Worm (Caenorhabditis elegans) whole organism, mixed stage, embryonic: ENCODE measurements around the gene B0507.8.
A peak's percentile ranks its signal among the peaks of the same experiment; 100 is the strongest.

ENCODE experiments used
- M03D4.4 ChIP-seq: sonication (generic microtip); optimal IDR thresholded peaks from 2 replicates; lab custom pipeline; 2017; ENCODE audit warnings: mild to moderate bottlenecking, missing genetic modification characterization, missing compliant biosample characterization
- blmp-1 ChIP-seq: fragments of 150-350 bp; optimal IDR thresholded peaks from 2 replicates; lab custom pipeline; 2014; ENCODE audit warnings: missing biosample characterization, missing genetic modification characterization
- ceh-39 ChIP-seq: fragments of 150-350 bp; optimal IDR thresholded peaks from 2 replicates; lab custom pipeline; 2014; ENCODE audit warnings: missing biosample characterization, missing genetic modification characterization
- ceh-43 ChIP-seq: fragments of 200-800 bp; sonication (Bioruptor generic); optimal IDR thresholded peaks from 2 replicates; lab custom pipeline; 2018; ENCODE audit warnings: mild to moderate bottlenecking, missing genetic modification characterization, moderate library complexity, missing compliant biosample characterization
- ceh-83 ChIP-seq: fragments of 200-800 bp; sonication (Bioruptor generic); optimal IDR thresholded peaks from 2 replicates; lab custom pipeline; 2018; ENCODE audit warnings: mild to moderate bottlenecking, missing genetic modification characterization, missing compliant biosample characterization
- ces-1 ChIP-seq: fragments of 150-350 bp; optimal IDR thresholded peaks from 2 replicates; lab custom pipeline; 2014; ENCODE audit warnings: missing biosample characterization, missing genetic modification reagents, missing genetic modification characterization
- cnd-1 ChIP-seq: fragments of 200-800 bp; sonication (Bioruptor generic); optimal IDR thresholded peaks from 2 replicates; lab custom pipeline; 2018; ENCODE audit warnings: mild to moderate bottlenecking, missing genetic modification characterization, missing compliant biosample characterization
- elt-1 ChIP-seq: sonication (generic microtip); optimal IDR thresholded peaks from 2 replicates; lab custom pipeline; 2017; ENCODE audit warnings: missing genetic modification characterization, mild to moderate bottlenecking, missing compliant biosample characterization, antibody characterized with exemption, moderate library complexity, borderline replicate concordance; ENCODE audit not compliant: insufficient read depth
- elt-3 ChIP-seq: fragments of 150-350 bp; optimal IDR thresholded peaks from 2 replicates; lab custom pipeline; 2014; ENCODE audit warnings: missing biosample characterization, missing genetic modification characterization
- flh-1 ChIP-seq: fragments of 200-800 bp; sonication (Bioruptor generic); optimal IDR thresholded peaks from 2 replicates; lab custom pipeline; 2018; ENCODE audit warnings: mild to moderate bottlenecking, missing genetic modification characterization, moderate library complexity, missing compliant biosample characterization
- ham-2 ChIP-seq: fragments of 200-800 bp; sonication (Bioruptor generic); optimal IDR thresholded peaks from 2 replicates; lab custom pipeline; 2018; ENCODE audit warnings: mild to moderate bottlenecking, missing genetic modification characterization, missing compliant biosample characterization
- hlh-1 ChIP-seq: fragments of 150-350 bp; optimal IDR thresholded peaks from 2 replicates; lab custom pipeline; 2014; ENCODE audit warnings: missing biosample characterization, missing genetic modification reagents, missing genetic modification characterization
- lin-13 ChIP-seq: fragments of 150-350 bp; optimal IDR thresholded peaks from 2 replicates; lab custom pipeline; 2014; ENCODE audit warnings: missing biosample characterization, missing genetic modification characterization
- lin-32 ChIP-seq: fragments of 200-800 bp; sonication (Bioruptor generic); optimal IDR thresholded peaks from 2 replicates; lab custom pipeline; 2018; ENCODE audit warnings: mild to moderate bottlenecking, missing genetic modification characterization, missing compliant biosample characterization
- mab-5 ChIP-seq: fragments of 150-350 bp; optimal IDR thresholded peaks from 2 replicates; lab custom pipeline; 2014; ENCODE audit warnings: missing biosample characterization, missing genetic modification characterization
- mls-2 ChIP-seq: sonication (generic microtip); optimal IDR thresholded peaks from 2 replicates; lab custom pipeline; 2016; ENCODE audit warnings: mild to moderate bottlenecking, missing genetic modification characterization, moderate library complexity, missing compliant biosample characterization
- nhr-12 ChIP-seq: fragments of 150-350 bp; optimal IDR thresholded peaks from 2 replicates; lab custom pipeline; 2014; ENCODE audit warnings: missing biosample characterization, missing genetic modification characterization
- nhr-2 ChIP-seq: fragments of 150-350 bp; optimal IDR thresholded peaks from 2 replicates; lab custom pipeline; 2014; ENCODE audit warnings: missing biosample characterization, missing genetic modification characterization
- nhr-237 ChIP-seq: fragments of 150-350 bp; optimal IDR thresholded peaks from 2 replicates; lab custom pipeline; 2014; ENCODE audit warnings: missing biosample characterization, missing genetic modification characterization
- nhr-28 ChIP-seq: fragments of 150-350 bp; optimal IDR thresholded peaks from 2 replicates; lab custom pipeline; 2014; ENCODE audit warnings: missing biosample characterization, missing genetic modification characterization
- nhr-76 ChIP-seq: sonication (generic microtip); optimal IDR thresholded peaks from 2 replicates; lab custom pipeline; 2017; ENCODE audit warnings: missing biosample characterization, missing genetic modification characterization
- sem-2 ChIP-seq: fragments of 200-800 bp; sonication (Bioruptor generic); optimal IDR thresholded peaks from 2 replicates; lab custom pipeline; 2018; ENCODE audit warnings: mild to moderate bottlenecking, missing genetic modification characterization, missing compliant biosample characterization
- snpc-4 ChIP-seq: fragments of 150-350 bp; optimal IDR thresholded peaks from 2 replicates; lab custom pipeline; 2014; ENCODE audit warnings: missing biosample characterization, missing genetic modification characterization
- sptf-1 ChIP-seq: sonication (generic microtip); optimal IDR thresholded peaks from 2 replicates; lab custom pipeline; 2017; ENCODE audit warnings: mild to moderate bottlenecking, missing genetic modification characterization, moderate library complexity, missing compliant biosample characterization
- tbx-8 ChIP-seq: fragments of 200-800 bp; sonication (Bioruptor generic); optimal IDR thresholded peaks from 2 replicates; lab custom pipeline; 2018; ENCODE audit warnings: mild to moderate bottlenecking, missing genetic modification characterization, moderate library complexity, missing compliant biosample characterization
- unc-120 ChIP-seq: sonication (generic microtip); optimal IDR thresholded peaks from 2 replicates; lab custom pipeline; 2017; ENCODE audit warnings: missing genetic modification characterization, missing compliant biosample characterization; ENCODE audit not compliant: poor library complexity, severe bottlenecking
- unc-39 ChIP-seq: fragments of 150-350 bp; optimal IDR thresholded peaks from 2 replicates; lab custom pipeline; 2014; ENCODE audit warnings: missing biosample characterization, missing genetic modification characterization
- unc-62 ChIP-seq: fragments of 150-350 bp; optimal IDR thresholded peaks from 2 replicates; lab custom pipeline; 2014; ENCODE audit warnings: missing biosample characterization, missing genetic modification reagents, missing genetic modification characterization
- zip-8 ChIP-seq: fragments of 150-350 bp; optimal IDR thresholded peaks from 2 replicates; lab custom pipeline; 2014; ENCODE audit warnings: missing biosample characterization, missing genetic modification characterization

Gene B0507.8

ce11 chrV:8776270-8776669 lies 13.5 kb upstream of the B0507.8 start, which contains the start of gene B0507.1:
B0507.1 (plus strand) TSS chrV:8776570.
- TF ChIP-seq nhr-237 (tag; lab: Kevin White, UChicago) (no peak), hlh-1 (no peak), unc-39 (tag; lab: Kevin White, UChicago) (no peak), M03D4.4 (tag; lab: Kevin White, UChicago) (no peak), nhr-28 (tag; lab: Kevin White, UChicago) (no peak), zip-8 (tag; lab: Kevin White, UChicago) (no peak), sem-2 (GFP tag; lab: Kevin White, UChicago) (no peak), mab-5 (tag; lab: Kevin White, UChicago) (no peak), flh-1 (GFP tag; lab: Kevin White, UChicago) (no peak)

ce11 chrV:8773826-8774382 lies 11.1 kb upstream of the B0507.8 start, which contains the start of gene B0507.2:
B0507.2 (plus strand) TSS chrV:8774332.
- TF ChIP-seq ces-1 (GFP tag; lab: Kevin White, UChicago) (peak; percentile 51), unc-62 (GFP tag; lab: Kevin White, UChicago) (no peak)
- TF ChIP-seq, all 35 proteins: peak for 1

ce11 chrV:8771599-8771998 lies 8.8 kb upstream of the B0507.8 start, which contains the start of gene srx-115:
srx-115 (plus strand) TSS chrV:8771899.
- TF ChIP-seq M03D4.4 (tag; lab: Kevin White, UChicago) (no peak), snpc-4 (tag; lab: Kevin White, UChicago) (no peak), elt-3 (tag; lab: Kevin White, UChicago) (no peak), ces-1 (GFP tag; lab: Kevin White, UChicago) (no peak), nhr-12 (tag; lab: Kevin White, UChicago) (no peak), nhr-76 (no peak), nhr-2 (tag; lab: Kevin White, UChicago) (no peak), ceh-39 (tag; lab: Kevin White, UChicago) (no peak), mls-2 (tag; lab: Kevin White, UChicago) (no peak), lin-32 (no peak), unc-120 (tag; lab: Kevin White, UChicago) (no peak), hlh-1 (no peak), mab-5 (tag; lab: Kevin White, UChicago) (no peak), ceh-83 (no peak), tbx-8 (GFP tag; lab: Kevin White, UChicago) (no peak), ham-2 (GFP tag; lab: Kevin White, UChicago) (no peak), nhr-237 (tag; lab: Kevin White, UChicago) (no peak)

- TF ChIP-seq unc-39 (tag; lab: Kevin White, UChicago): no peak
- no peak for TF ChIP-seq nhr-237 (tag; lab: Kevin White, UChicago)
- no peak for TF ChIP-seq lin-13 (tag; lab: Kevin White, UChicago)
- no peak for TF ChIP-seq blmp-1 (tag; lab: Kevin White, UChicago)
- TF ChIP-seq ces-1 (GFP tag; lab: Kevin White, UChicago): no peak
- TF ChIP-seq sptf-1 (tag; lab: Kevin White, UChicago): no peak
- TF ChIP-seq elt-3 (tag; lab: Kevin White, UChicago): no peak
- TF ChIP-seq nhr-12 (tag; lab: Kevin White, UChicago): no peak
- TF ChIP-seq tbx-8 (GFP tag; lab: Kevin White, UChicago): no peak
- TF ChIP-seq lin-32: no peak
- no peak for TF ChIP-seq elt-1
- no peak for TF ChIP-seq nhr-76
- TF ChIP-seq ceh-39 (tag; lab: Kevin White, UChicago): no peak
- no peak for TF ChIP-seq ceh-43 (GFP tag; lab: Kevin White, UChicago)
- TF ChIP-seq cnd-1 (tag; lab: Kevin White, UChicago): no peak
Measured at ce11 chrV:8769154-8769553, 6.4 kb upstream of the B0507.8 start.

ce11 chrV:8768481-8768959 lies 5.8 kb upstream of the B0507.8 start, which contains the start of gene B0507.3:
B0507.3 (plus strand) TSS chrV:8768909.
- TF ChIP-seq lin-13 (tag; lab: Kevin White, UChicago) (no peak), unc-62 (GFP tag; lab: Kevin White, UChicago) (no peak)
